Fruit fly (Drosophila melanogaster) whole organism, pupa: ENCODE data around the gene Pdf.

Experiments used
- CG12605 ChIP-seq: fragments of 200-800 bp; sonication (Bioruptor generic); IDR thresholded peaks from 2 replicates; pipeline ENCODE4 v1.3.6; 2022; ENCODE audit warnings: missing biosample characterization, missing genetic modification characterization
- CG15710 ChIP-seq: fragments of 200-800 bp; sonication (Bioruptor generic); optimal IDR thresholded peaks from 2 replicates; lab custom pipeline; 2018; ENCODE audit warnings: missing biosample characterization, mild to moderate bottlenecking, missing genetic modification characterization, moderate library complexity
- CG8159 ChIP-seq: fragments of 200-800 bp; sonication (Bioruptor generic); optimal IDR thresholded peaks from 3 replicates; lab custom pipeline; 2018; ENCODE audit warnings: missing biosample characterization, mild to moderate bottlenecking, missing genetic modification characterization, moderate library complexity
- CG8301 ChIP-seq: fragments of 200-800 bp; sonication (Bioruptor generic); optimal IDR thresholded peaks from 2 replicates; lab custom pipeline; 2018; ENCODE audit warnings: missing biosample characterization, mild to moderate bottlenecking, missing genetic modification characterization
- CG9948 ChIP-seq: fragments of 200-800 bp; sonication (Bioruptor generic); optimal IDR thresholded peaks from 2 replicates; lab custom pipeline; 2018; ENCODE audit warnings: missing biosample characterization, mild to moderate bottlenecking, missing genetic modification characterization, moderate library complexity
- D1 ChIP-seq: fragments of 200-800 bp; sonication (Bioruptor generic); optimal IDR thresholded peaks from 2 replicates; lab custom pipeline; 2018; ENCODE audit warnings: missing biosample characterization, mild to moderate bottlenecking, missing genetic modification characterization, moderate library complexity
- EcR ChIP-seq: fragments of 200-800 bp; sonication (Bioruptor generic); optimal IDR thresholded peaks from 3 replicates; lab custom pipeline; 2019; ENCODE audit warnings: missing biosample characterization, missing genetic modification characterization, mild to moderate bottlenecking, moderate library complexity, missing genetic modification reagents
- Pif1A ChIP-seq: fragments of 200-800 bp; sonication (Bioruptor generic); optimal IDR thresholded peaks from 3 replicates; lab custom pipeline; 2016; ENCODE audit warnings: missing biosample characterization, missing genetic modification characterization
- Snoo ChIP-seq: fragments of 200-800 bp; sonication (Bioruptor generic); optimal IDR thresholded peaks from 3 replicates; lab custom pipeline; 2017; ENCODE audit warnings: missing biosample characterization, mild to moderate bottlenecking, missing genetic modification characterization, inconsistent platforms
- gl ChIP-seq: fragments of 200-800 bp; sonication (Bioruptor generic); optimal IDR thresholded peaks from 2 replicates; lab custom pipeline; 2018; ENCODE audit warnings: missing biosample characterization, mild to moderate bottlenecking, missing genetic modification characterization
- rn ChIP-seq: fragments of 200-800 bp; sonication (Bioruptor generic); IDR thresholded peaks from 2 replicates; pipeline ENCODE4 v1.3.6; 2022; ENCODE audit warnings: missing biosample characterization, missing genetic modification characterization

DNA sequence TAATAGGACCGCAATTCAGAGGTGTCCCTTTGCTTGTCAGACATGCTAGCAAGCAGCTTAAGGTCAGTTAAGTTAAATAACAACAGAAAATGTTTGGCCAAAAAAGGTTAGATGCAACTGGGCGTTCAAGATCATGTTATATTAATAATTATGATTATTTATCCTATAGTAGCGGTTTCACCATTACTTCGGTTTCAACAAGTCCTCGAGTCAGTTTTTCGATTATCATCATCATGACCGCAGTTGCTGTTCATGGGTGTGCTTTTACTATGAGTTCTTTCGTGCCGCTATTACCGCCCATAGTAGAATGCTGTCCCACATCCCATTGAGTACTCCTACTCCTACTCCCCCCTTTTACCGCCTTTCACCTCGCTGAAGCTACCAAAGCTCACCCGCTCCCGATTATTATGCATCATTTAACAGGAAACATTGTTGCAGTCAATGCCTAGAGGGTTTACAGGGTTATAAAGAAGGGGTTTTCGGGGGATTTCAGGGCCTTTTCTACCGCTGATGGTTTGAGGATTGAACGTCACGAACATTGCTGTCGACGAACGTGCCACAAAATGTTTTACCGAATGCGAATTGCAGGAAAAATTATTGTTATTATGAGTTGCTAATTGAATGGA lies 29.4 kb upstream of the Pdf start:
- TF ChIP-seq CG8301 (tag; lab: Kevin White, UChicago) (peak; percentile 21), D1 (tag; lab: Kevin White, UChicago) (no peak), rn (GFP tag; lab: Robert Waterston, UW) (no peak), CG12605 (GFP tag; lab: Robert Waterston, UW) (no peak), CG9948 (tag; lab: Kevin White, UChicago) (peak; percentile 30), gl (tag; lab: Kevin White, UChicago) (no peak), EcR (GFP tag; lab: Kevin White, UChicago) (no peak), Pif1A (GFP tag; lab: Kevin White, UChicago) (peak; percentile 29), CG15710 (peak; percentile 28), Snoo (tag; lab: Kevin White, UChicago) (no peak), CG8159 (tag; lab: Kevin White, UChicago) (peak; percentile 60)
